Fruit fly (Drosophila melanogaster): ENCODE data around the gene spri.

spri gene

DNA sequence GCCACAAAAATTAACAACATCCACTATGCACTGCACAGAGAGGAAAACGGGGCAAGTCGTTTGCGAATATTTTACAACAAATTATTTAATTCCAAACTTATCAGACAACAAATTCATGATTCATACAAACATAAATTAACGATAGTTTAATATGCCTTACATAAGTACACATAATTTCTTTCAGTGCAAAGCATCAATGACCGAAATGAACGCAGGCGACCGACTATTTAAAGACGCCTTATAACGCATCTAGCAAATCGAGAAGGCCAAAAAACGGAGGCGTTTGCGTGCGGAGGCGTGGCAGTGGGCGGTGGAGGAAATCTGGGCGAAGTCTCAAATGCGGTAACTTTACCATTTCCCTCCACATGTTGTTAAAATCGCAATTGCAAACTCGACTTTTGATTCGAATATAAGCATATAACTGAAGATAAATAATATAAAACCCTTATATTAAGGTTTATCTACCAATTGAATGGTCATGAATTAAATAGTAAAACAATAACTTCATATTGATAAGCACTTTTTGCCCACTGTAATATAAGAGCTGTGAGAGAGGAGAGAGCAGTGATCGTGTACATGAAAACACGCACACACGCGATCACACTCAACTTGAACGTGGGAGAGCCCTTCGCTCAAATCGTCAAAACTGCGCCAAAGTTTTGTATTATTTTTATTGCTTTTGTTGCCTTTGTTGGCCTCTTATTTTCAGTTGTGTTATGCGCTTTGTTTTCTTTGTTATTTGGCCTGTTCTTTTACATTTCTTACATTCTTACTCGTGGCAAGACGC is 38.0 kb downstream of the spri start (continued):
- peak; percentile 88 for TF ChIP-seq gsb-n (tag; optimal IDR thresholded peaks at IDR 0.05)
- TF ChIP-seq CG1602 (GFP tag; optimal IDR thresholded peaks at IDR 0.05), result peak; percentile 88
- no peak for TF ChIP-seq bbx (GFP tag; IDR thresholded peaks at IDR 0.05; ENCODE audit: partially characterized antibody)
- peak; percentile 78 for TF ChIP-seq sim (GFP tag; IDR thresholded peaks at IDR 0.05)
- peak; percentile 70 for TF ChIP-seq her (GFP tag; optimal IDR thresholded peaks at IDR 0.05)
- TF ChIP-seq CG4282 (GFP tag; optimal IDR thresholded peaks at IDR 0.05), result peak; percentile 29
- peak; percentile 95 for TF ChIP-seq ttk (GFP tag; IDR thresholded peaks at IDR 0.05)
- peak; percentile 82 for TF ChIP-seq ewg (GFP tag; optimal IDR thresholded peaks at IDR 0.05)
- TF ChIP-seq CG10462 (GFP tag; optimal IDR thresholded peaks at IDR 0.05), result peak; percentile 85
- TF ChIP-seq vvl (GFP tag; IDR thresholded peaks at IDR 0.05), result peak; percentile 94
- TF ChIP-seq Chrac-16 (GFP tag; optimal IDR thresholded peaks at IDR 0.05), result peak; percentile 84
- peak; percentile 91 for TF ChIP-seq CG7556 (GFP tag; optimal IDR thresholded peaks at IDR 0.05)
- TF ChIP-seq aop (GFP tag; IDR thresholded peaks at IDR 0.05), result peak; percentile 85
- TF ChIP-seq CG3847 (GFP tag; IDR thresholded peaks at IDR 0.05), result peak; percentile 71
- TF ChIP-seq CrebB (tag; optimal IDR thresholded peaks at IDR 0.05), result peak; percentile 62
- TF ChIP-seq disco-r (GFP tag; optimal IDR thresholded peaks at IDR 0.05), result peak; percentile 69
- TF ChIP-seq CG30403 (GFP tag; optimal IDR thresholded peaks at IDR 0.05), result peak; percentile 92
- TF ChIP-seq D (optimal IDR thresholded peaks at IDR 0.05), result no peak
- TF ChIP-seq D (GFP tag; optimal IDR thresholded peaks at IDR 0.05), result peak; percentile 90
- peak; percentile 72 for TF ChIP-seq CG8281 (tag; optimal IDR thresholded peaks at IDR 0.05)
- TF ChIP-seq tio (GFP tag; optimal IDR thresholded peaks at IDR 0.05), result peak; percentile 84
- no peak for TF ChIP-seq gcm2 (GFP tag; optimal IDR thresholded peaks at IDR 0.05)
- peak; percentile 67 for TF ChIP-seq sug (tag; optimal IDR thresholded peaks at IDR 0.05)
- peak; percentile 88 for TF ChIP-seq CG10654 (GFP tag; optimal IDR thresholded peaks at IDR 0.05)
- TF ChIP-seq al (GFP tag; IDR thresholded peaks at IDR 0.05), result peak; percentile 63; the same call in 1 of the 2 replicates
- peak; percentile 75 for TF ChIP-seq fd64A (GFP tag; optimal IDR thresholded peaks at IDR 0.05)
- peak; percentile 76 for TF ChIP-seq CG7372 (GFP tag; IDR thresholded peaks at IDR 0.05)
- peak; percentile 44; the same call in 1 of the 2 replicates for TF ChIP-seq wdn (GFP tag; IDR thresholded peaks at IDR 0.05)
- TF ChIP-seq tna (GFP tag; IDR thresholded peaks at IDR 0.05; ENCODE audit: partially characterized antibody), result no peak
- TF ChIP-seq CG4328 (GFP tag; optimal IDR thresholded peaks at IDR 0.05), result peak; percentile 64
- peak; percentile 70 for TF ChIP-seq CG10147 (GFP tag; optimal IDR thresholded peaks at IDR 0.05)
- no peak for TF ChIP-seq HLHmδ (GFP tag; optimal IDR thresholded peaks at IDR 0.05)
- TF ChIP-seq YL-1 (GFP tag; optimal IDR thresholded peaks at IDR 0.05), result peak; percentile 34
- TF ChIP-seq Kr (GFP tag; optimal IDR thresholded peaks at IDR 0.05), result no peak
- TF ChIP-seq Hand (GFP tag; optimal IDR thresholded peaks at IDR 0.05), result peak; percentile 2
- TF ChIP-seq CG14860 (GFP tag; IDR thresholded peaks at IDR 0.05; ENCODE audit: partially characterized antibody), result no peak
- peak; percentile 78 for TF ChIP-seq CG4404 (GFP tag; IDR thresholded peaks at IDR 0.05)
- TF ChIP-seq H2.0 (GFP tag; IDR thresholded peaks at IDR 0.05), result peak; percentile 85
- no peak for TF ChIP-seq cad (GFP tag; optimal IDR thresholded peaks at IDR 0.05)
- TF ChIP-seq sens (GFP tag), result peak; percentile 99
- TF ChIP-seq Drgx (GFP tag; IDR thresholded peaks at IDR 0.05), result peak; percentile 96
- TF ChIP-seq Blimp-1 (GFP tag; optimal IDR thresholded peaks at IDR 0.05), result peak; percentile 89
- TF ChIP-seq fd96Cb (tag; optimal IDR thresholded peaks at IDR 0.05), result peak; percentile 91
- TF ChIP-seq bowl (GFP tag; IDR thresholded peaks at IDR 0.05), result peak; percentile 67; the same call in 1 of the 2 replicates
- peak; percentile 90 for TF ChIP-seq CG11723 (GFP tag; optimal IDR thresholded peaks at IDR 0.05)
- TF ChIP-seq CG18476 (GFP tag; optimal IDR thresholded peaks at IDR 0.05), result peak; percentile 84
- TF ChIP-seq dpn (GFP tag; optimal IDR thresholded peaks at IDR 0.05), result peak; percentile 84 to 85
- TF ChIP-seq CG34224 (GFP tag; IDR thresholded peaks at IDR 0.05; ENCODE audit: partially characterized antibody), result no peak
- TF ChIP-seq Hr51 (GFP tag; optimal IDR thresholded peaks at IDR 0.05), result peak; percentile 73 to 95

All from whole organism, embryonic.